Worm (Caenorhabditis elegans): ENCODE measurements around the gene cyp-34A2.
"Not testable (repeated sequence)": the region's sequence is repeated elsewhere in the genome, so short reads cannot be mapped to it uniquely, and the experiment has no call there.

The cyp-34A2 gene

ce11 chrV:15327745-15328447, 37.0 kb upstream of the cyp-34A2 start, which contains the start of gene ZK1037.6:
Gene ZK1037.6 (minus strand): TSS chrV:15327795.
- TF ChIP-seq nhr-76 (tag; optimal IDR thresholded peaks at IDR 0.05) (no peak), hlh-1 (tag; optimal IDR thresholded peaks at IDR 0.05) (no peak), tbx-8 (GFP tag; optimal IDR thresholded peaks at IDR 0.05) (no peak), sptf-1 (tag; optimal IDR thresholded peaks at IDR 0.05) (no peak)

- no peak for TF ChIP-seq sptf-1 (tag; optimal IDR thresholded peaks at IDR 0.05)
- no peak for TF ChIP-seq cnd-1 (tag; optimal IDR thresholded peaks at IDR 0.05)
- TF ChIP-seq nhr-12 (tag; optimal IDR thresholded peaks at IDR 0.05) = no peak
- no peak for TF ChIP-seq mep-1 (tag; optimal IDR thresholded peaks at IDR 0.05)
- no peak for TF ChIP-seq elt-3 (tag; optimal IDR thresholded peaks at IDR 0.05)
- no peak for TF ChIP-seq drap-1 (GFP tag; optimal IDR thresholded peaks at IDR 0.05)
- no peak for TF ChIP-seq blmp-1 (tag; optimal IDR thresholded peaks at IDR 0.05)
- no peak for TF ChIP-seq nhr-76 (tag; optimal IDR thresholded peaks at IDR 0.05)
- TF ChIP-seq snpc-4 (tag; optimal IDR thresholded peaks at IDR 0.05) = no peak
- no peak for TF ChIP-seq mls-2 (tag; optimal IDR thresholded peaks at IDR 0.05)
- TF ChIP-seq ztf-11 (tag; optimal IDR thresholded peaks at IDR 0.05) = no peak
- no peak for TF ChIP-seq ceh-39 (tag; optimal IDR thresholded peaks at IDR 0.05)
- no peak for TF ChIP-seq nhr-28 (tag; optimal IDR thresholded peaks at IDR 0.05)
- TF ChIP-seq ham-2 (GFP tag; optimal IDR thresholded peaks at IDR 0.05) = no peak
- TF ChIP-seq pha-4 (tag; optimal IDR thresholded peaks at IDR 0.05) = no peak
Observed at ce11 chrV:15323417-15323816, 32.5 kb upstream of the cyp-34A2 start.

DNA sequence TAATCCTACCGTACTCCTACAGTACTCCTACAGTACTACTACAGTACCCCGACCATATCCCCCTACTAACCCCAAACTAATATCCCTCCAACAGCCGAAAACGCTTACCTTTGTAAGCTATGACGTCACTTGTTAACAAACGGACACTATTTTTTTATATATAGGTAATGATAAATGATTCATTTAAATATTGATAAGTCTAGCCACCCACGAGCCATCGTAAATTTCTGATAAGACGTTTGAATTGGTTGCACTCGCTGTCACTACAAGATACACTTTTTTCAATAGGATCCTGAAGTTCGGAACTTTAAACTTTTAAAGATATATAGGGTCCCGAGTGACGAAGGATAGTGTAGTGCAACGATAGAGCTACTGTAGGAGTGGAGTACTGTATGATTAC, 31.8 kb upstream of the cyp-34A2 start, which contains the start of gene nhr-247:
nhr-247 (plus strand) TSS at position 330 of the 400 bp plus-strand sequence.
- TF ChIP-seq zip-8, M03D4.4, elt-3 (tag; optimal IDR thresholded peaks at IDR 0.05): not testable (repeated sequence)

ce11 chrV:15318638-15319037, 27.7 kb upstream of the cyp-34A2 start, which contains the start of gene nhr-291:
Gene nhr-291 (plus strand): TSS chrV:15318961.
- TF ChIP-seq cnd-1 (tag; optimal IDR thresholded peaks at IDR 0.05) = no peak
- no peak for TF ChIP-seq unc-120 (tag; optimal IDR thresholded peaks at IDR 0.05; ENCODE audit: poor library complexity, severe bottlenecking)
- TF ChIP-seq M03D4.4 (tag; optimal IDR thresholded peaks at IDR 0.05) = no peak
- no peak for TF ChIP-seq ces-1 (GFP tag; optimal IDR thresholded peaks at IDR 0.05)

- no peak for TF ChIP-seq nhr-28 (tag; optimal IDR thresholded peaks at IDR 0.05)
Observed at ce11 chrV:15315827-15316527, 25.1 kb upstream of the cyp-34A2 start, which contains the start of the genes srt-22 and nhr-246. Gene srt-22 (minus strand): TSS chrV:15315927. Gene nhr-246 (plus strand): TSS chrV:15316477.

ce11 chrV:15313529-15313928, 22.6 kb upstream of the cyp-34A2 start:
- no peak for TF ChIP-seq ztf-11 (tag; optimal IDR thresholded peaks at IDR 0.05)
- no peak for TF ChIP-seq unc-62 (GFP tag; optimal IDR thresholded peaks at IDR 0.05)
- no peak for TF ChIP-seq lin-32 (GFP tag; optimal IDR thresholded peaks at IDR 0.05)
- no peak for TF ChIP-seq flh-1 (GFP tag; optimal IDR thresholded peaks at IDR 0.05)
- TF ChIP-seq elt-1 (tag; optimal IDR thresholded peaks at IDR 0.05; ENCODE audit: borderline replicate concordance, insufficient read depth) = no peak
- TF ChIP-seq zip-8 (tag; optimal IDR thresholded peaks at IDR 0.05) = no peak
- no peak for TF ChIP-seq ces-1 (GFP tag; optimal IDR thresholded peaks at IDR 0.05)
- TF ChIP-seq nhr-237 (tag; optimal IDR thresholded peaks at IDR 0.05) = no peak
- no peak for TF ChIP-seq lin-13 (tag; optimal IDR thresholded peaks at IDR 0.05)
- no peak for TF ChIP-seq cnd-1 (tag; optimal IDR thresholded peaks at IDR 0.05)
- TF ChIP-seq unc-39 (tag; optimal IDR thresholded peaks at IDR 0.05) = no peak
- TF ChIP-seq mls-2 (tag; optimal IDR thresholded peaks at IDR 0.05) = no peak
- no peak for TF ChIP-seq ceh-39 (tag; optimal IDR thresholded peaks at IDR 0.05)
- no peak for TF ChIP-seq snpc-4 (tag; optimal IDR thresholded peaks at IDR 0.05)
- TF ChIP-seq ceh-43 (GFP tag; optimal IDR thresholded peaks at IDR 0.05) = no peak
- no peak for TF ChIP-seq bed-3 (GFP tag; optimal IDR thresholded peaks at IDR 0.05)

All from whole organism, mixed stage, embryonic.